Worm (Caenorhabditis elegans) whole organism, L4/young adult: ENCODE data around the gene srt-70.

Experiments used
- W03F9.2 ChIP-seq: fragments of 150-350 bp; optimal IDR thresholded peaks from 2 replicates; lab custom pipeline; 2014; ENCODE audit warnings: missing biosample characterization, missing genetic modification characterization
- dao-5 ChIP-seq: sonication (generic microtip); optimal IDR thresholded peaks from 2 replicates; lab custom pipeline; 2016; ENCODE audit warnings: missing genotype, missing genetic modification characterization, moderate library complexity, missing compliant biosample characterization
- him-1 ChIP-seq: sonication (generic microtip); optimal IDR thresholded peaks from 2 replicates; lab custom pipeline; 2016; ENCODE audit warnings: missing genotype, missing genetic modification reagents, missing genetic modification characterization, missing compliant biosample characterization

ce11 chrV:5228513-5228912, 30.8 kb downstream of the srt-70 start:
- TF ChIP-seq W03F9.2 (tag; lab: Kevin White, UChicago) = no peak
- no peak for TF ChIP-seq him-1 (tag; lab: Kevin White, UChicago)
- TF ChIP-seq dao-5 = no peak
